Worm (Caenorhabditis elegans) whole organism, L2 larva: ENCODE results near the gene Y50D4A.10.

Experiments used
- Y55F3AM.14 ChIP-seq: fragments of 200-800 bp; sonication (Bioruptor generic); optimal IDR thresholded peaks from 2 replicates; lab custom pipeline; 2018; ENCODE audit warnings: mild to moderate bottlenecking, missing genetic modification characterization, missing compliant biosample characterization
- ZK546.5 ChIP-seq: sonication (generic microtip); optimal IDR thresholded peaks from 2 replicates; lab custom pipeline; 2017; ENCODE audit warnings: missing biosample characterization, missing genetic modification characterization
- ama-1 ChIP-seq: fragments of 150-350 bp; optimal IDR thresholded peaks from 2 replicates; lab custom pipeline; 2018; ENCODE audit warnings: inconsistent platforms
- ceh-82 ChIP-seq: fragments of 150-350 bp; optimal IDR thresholded peaks from 2 replicates; lab custom pipeline; 2014; ENCODE audit warnings: missing biosample characterization, missing genetic modification characterization
- elt-3 ChIP-seq: sonication (generic microtip); optimal IDR thresholded peaks from 2 replicates; lab custom pipeline; 2017; ENCODE audit warnings: missing biosample characterization, missing genetic modification characterization
- fos-1 ChIP-seq: fragments of 150-350 bp; optimal IDR thresholded peaks from 2 replicates; lab custom pipeline; 2014; ENCODE audit warnings: missing biosample characterization, missing genetic modification characterization
- lsy-2 ChIP-seq, 2 experiments: fragments of 150-350 bp in 1 of 2; sonication (generic microtip) in 1 of 2; optimal IDR thresholded peaks; 2 replicates each; lab custom pipeline; 2014 to 2017; ENCODE audit warnings: missing biosample characterization in 2 of 2, missing genetic modification characterization in 2 of 2
- nhr-12 ChIP-seq: fragments of 150-350 bp; optimal IDR thresholded peaks from 2 replicates; lab custom pipeline; 2014; ENCODE audit warnings: missing biosample characterization, missing genetic modification characterization
- nhr-21 ChIP-seq: fragments of 150-350 bp; optimal IDR thresholded peaks from 2 replicates; lab custom pipeline; 2014; ENCODE audit warnings: missing biosample characterization, missing genetic modification characterization
- snpc-4 ChIP-seq: fragments of 150-350 bp; optimal IDR thresholded peaks from 2 replicates; lab custom pipeline; 2014; ENCODE audit warnings: missing biosample characterization, missing genetic modification characterization
- unc-39 ChIP-seq: fragments of 150-350 bp; optimal IDR thresholded peaks from 2 replicates; lab custom pipeline; 2014; ENCODE audit warnings: missing biosample characterization, missing genetic modification characterization
- unc-62 ChIP-seq: fragments of 150-350 bp; optimal IDR thresholded peaks from 2 replicates; lab custom pipeline; 2014; ENCODE audit warnings: missing biosample characterization, missing genetic modification reagents, missing genetic modification characterization
- ztf-11 ChIP-seq: sonication (generic microtip); optimal IDR thresholded peaks from 2 replicates; lab custom pipeline; 2017; ENCODE audit warnings: missing biosample characterization, missing genetic modification characterization

ce11 chrV:1206971-1207370, 13.4 kb downstream of the Y50D4A.10 start, which contains the start of gene Y50D4A.5:
- TF ChIP-seq elt-3 (no peak), nhr-21 (no peak), ama-1 (no peak), Y55F3AM.14 (GFP tag; lab: Kevin White, UChicago) (no peak), unc-62 (GFP tag; lab: Kevin White, UChicago) (no peak), ZK546.5 (no peak), fos-1 (no peak), unc-39 (tag; lab: Kevin White, UChicago) (no peak), nhr-12 (tag; lab: Kevin White, UChicago) (no peak), snpc-4 (tag; lab: Kevin White, UChicago) (no peak), ztf-11 (tag; lab: Kevin White, UChicago) (no peak), lsy-2 (tag; optimal IDR thresholded peaks at IDR 0.05; lab: Kevin White, UChicago) (peak in 1 of 2 experiments; percentile 26), ceh-82 (tag; lab: Kevin White, UChicago) (no peak)
